Worm (Caenorhabditis elegans) whole organism, L3 larva: ENCODE measurements around the gene mec-9.

Source experiments
- ZK546.5 ChIP-seq: sonication (generic microtip); optimal IDR thresholded peaks from 2 replicates; lab custom pipeline; 2017; ENCODE audit warnings: missing biosample characterization, missing genetic modification characterization
- snpc-4 ChIP-seq: fragments of 150-350 bp; optimal IDR thresholded peaks from 2 replicates; lab custom pipeline; 2014; ENCODE audit warnings: missing biosample characterization, missing genetic modification characterization

ce11 chrV:9958654-9959053 lies 43.7 kb upstream of the mec-9 start:
- TF ChIP-seq snpc-4 (tag; lab: Kevin White, UChicago) (no peak), ZK546.5 (tag; lab: Kevin White, UChicago) (no peak)
